Worm (Caenorhabditis elegans): ENCODE measurements around the gene fox-1.

ce11 chrX:2457461-2457860, 2.2 kb downstream of the fox-1 start:
- TF ChIP-seq flh-1 (GFP tag; optimal IDR thresholded peaks at IDR 0.05) (no peak), blmp-1 (tag; optimal IDR thresholded peaks at IDR 0.05) (no peak), nhr-28 (tag; optimal IDR thresholded peaks at IDR 0.05) (no peak), drap-1 (GFP tag; optimal IDR thresholded peaks at IDR 0.05) (no peak), unc-62 (GFP tag; optimal IDR thresholded peaks at IDR 0.05) (no peak)
